Worm (Caenorhabditis elegans) whole organism, L1 larva: ENCODE measurements around the gene C17H12.8.

ENCODE experiments used
- elt-3 ChIP-seq, 6 experiments: fragments of 150-350 bp in 1 of 6; sonication (generic microtip); optimal IDR thresholded peaks; 2 replicates each; lab custom pipeline; 2017 to 2018; ENCODE audit warnings: missing biosample characterization in 6 of 6, missing genetic modification characterization in 6 of 6, inconsistent platforms in 1 of 6
- hlh-4 ChIP-seq: sonication (generic microtip); optimal IDR thresholded peaks from 2 replicates; lab custom pipeline; 2016; ENCODE audit warnings: mild to moderate bottlenecking, missing genetic modification characterization, missing compliant biosample characterization
- hpl-2 ChIP-seq: fragments of 150-350 bp; optimal IDR thresholded peaks from 2 replicates; lab custom pipeline; 2014; ENCODE audit warnings: missing biosample characterization, missing genetic modification reagents, missing genetic modification characterization
- lin-13 ChIP-seq: fragments of 150-350 bp; optimal IDR thresholded peaks from 2 replicates; lab custom pipeline; 2014; ENCODE audit warnings: missing biosample characterization, missing genetic modification reagents, missing genetic modification characterization
- nhr-12 ChIP-seq: sonication (generic microtip); optimal IDR thresholded peaks from 2 replicates; lab custom pipeline; 2017; ENCODE audit warnings: missing biosample characterization, missing genetic modification characterization
- nhr-77 ChIP-seq: fragments of 150-350 bp; optimal IDR thresholded peaks from 2 replicates; lab custom pipeline; 2014; ENCODE audit warnings: missing biosample characterization, missing genetic modification characterization
- snpc-4 ChIP-seq: fragments of 150-350 bp; optimal IDR thresholded peaks from 2 replicates; lab custom pipeline; 2014; ENCODE audit warnings: missing biosample characterization, missing genetic modification characterization
- sox-4 ChIP-seq: sonication (generic microtip); optimal IDR thresholded peaks from 2 replicates; lab custom pipeline; 2016; ENCODE audit warnings: missing genetic modification characterization, missing compliant biosample characterization
- unc-62 ChIP-seq: fragments of 150-350 bp; optimal IDR thresholded peaks from 2 replicates; lab custom pipeline; 2014; ENCODE audit warnings: missing biosample characterization, missing genetic modification reagents, missing genetic modification characterization
- zag-1 ChIP-seq: fragments of 150-350 bp; optimal IDR thresholded peaks from 2 replicates; lab custom pipeline; 2014; ENCODE audit warnings: missing biosample characterization, missing genetic modification characterization
- ztf-11 ChIP-seq, 2 experiments: sonication (generic microtip); optimal IDR thresholded peaks; 2 replicates each; lab custom pipeline; 2016 to 2017; ENCODE audit warnings: missing genetic modification characterization in 2 of 2, missing biosample characterization in 1 of 2, missing compliant biosample characterization in 1 of 2

DNA sequence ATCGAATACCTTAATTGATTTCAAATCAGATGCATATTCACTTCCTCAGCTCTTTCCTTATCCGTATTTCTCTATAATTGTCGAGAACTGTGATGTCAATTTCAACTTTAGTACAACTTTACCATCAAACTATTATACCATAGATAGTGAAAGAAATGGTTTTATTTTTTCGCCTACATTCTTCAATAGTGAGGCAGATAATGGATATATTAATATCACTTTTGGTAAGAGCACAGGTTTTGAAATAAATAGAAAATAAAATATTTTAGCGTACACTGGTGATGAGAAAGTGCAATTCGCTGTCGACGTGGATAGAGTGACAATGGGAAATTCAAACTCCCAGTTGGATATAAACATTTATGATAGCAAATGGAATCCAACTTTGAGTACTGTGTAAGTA is 13.7 kb downstream of the C17H12.8 start:
- TF ChIP-seq nhr-12 (tag; lab: Kevin White, UChicago): no peak
- no peak for TF ChIP-seq zag-1
- TF ChIP-seq ztf-11 (tag; optimal IDR thresholded peaks at IDR 0.05; lab: Kevin White, UChicago): no peak
- TF ChIP-seq snpc-4 (tag; lab: Kevin White, UChicago): no peak
- no peak for TF ChIP-seq unc-62 (GFP tag; lab: Kevin White, UChicago)
- TF ChIP-seq lin-13: no peak
- no peak for TF ChIP-seq hlh-4 (tag; lab: Kevin White, UChicago)
- no peak for TF ChIP-seq sox-4 (tag; lab: Kevin White, UChicago)
- TF ChIP-seq nhr-77 (tag; lab: Kevin White, UChicago): no peak
- TF ChIP-seq elt-3 (tag; optimal IDR thresholded peaks at IDR 0.05; lab: Kevin White, UChicago): no peak
- TF ChIP-seq hpl-2 (GFP tag; lab: Kevin White, UChicago): no peak
